Worm (Caenorhabditis elegans) whole organism, L1 larva: ENCODE results near the gene sgk-1.
A peak's percentile ranks its signal among the peaks of the same experiment; 100 is the strongest.

Experiments used
- C16A3.4 ChIP-seq: fragments of 150-350 bp; optimal IDR thresholded peaks from 2 replicates; lab custom pipeline; 2014; ENCODE audit warnings: missing biosample characterization, missing genetic modification characterization
- C34B4.2 ChIP-seq: sonication (generic microtip); optimal IDR thresholded peaks from 2 replicates; lab custom pipeline; 2017; ENCODE audit warnings: mild to moderate bottlenecking, missing genetic modification characterization, missing compliant biosample characterization
- F16B12.6 ChIP-seq: fragments of 150-350 bp; optimal IDR thresholded peaks from 2 replicates; lab custom pipeline; 2014; ENCODE audit warnings: missing biosample characterization, missing genetic modification characterization
- Y116A8C.19 ChIP-seq: sonication (generic microtip); optimal IDR thresholded peaks from 2 replicates; lab custom pipeline; 2016; ENCODE audit warnings: missing compliant biosample characterization, missing genetic modification characterization, borderline replicate concordance
- ama-1 ChIP-seq: fragments of 150-350 bp; optimal IDR thresholded peaks from 2 replicates; lab custom pipeline; 2014
- ceh-8 ChIP-seq: fragments of 200-800 bp; sonication (Bioruptor generic); optimal IDR thresholded peaks from 2 replicates; lab custom pipeline; 2018; ENCODE audit warnings: mild to moderate bottlenecking, missing genetic modification characterization, moderate library complexity, missing compliant biosample characterization
- ceh-82 ChIP-seq, 3 experiments: fragments of 150-350 bp in 1 of 3; sonication (generic microtip) in 2 of 3; optimal IDR thresholded peaks; 2 replicates each; lab custom pipeline; 2014 to 2017; ENCODE audit warnings: missing biosample characterization in 3 of 3, missing genetic modification characterization in 3 of 3
- ceh-88 ChIP-seq: fragments of 200-800 bp; sonication (Bioruptor generic); IDR thresholded peaks from 2 replicates; pipeline ENCODE4 v1.3.6; 2022; ENCODE audit warnings: missing genetic modification characterization, missing compliant biosample characterization
- ces-1 ChIP-seq: fragments of 150-350 bp; optimal IDR thresholded peaks from 2 replicates; lab custom pipeline; 2014; ENCODE audit warnings: missing biosample characterization, missing genetic modification reagents, missing genetic modification characterization
- dpl-1 ChIP-seq, 3 experiments: fragments of 150-350 bp in 2 of 3; sonication (generic microtip) in 1 of 3; optimal IDR thresholded peaks; 2 replicates each; lab custom pipeline; 2014 to 2017; ENCODE audit warnings: missing biosample characterization in 3 of 3, missing genetic modification characterization in 3 of 3, missing genetic modification reagents in 3 of 3
- dsc-1 ChIP-seq: sonication (generic microtip); optimal IDR thresholded peaks from 2 replicates; lab custom pipeline; 2016; ENCODE audit warnings: mild to moderate bottlenecking, missing genetic modification characterization, missing compliant biosample characterization
- efl-3 ChIP-seq: fragments of 200-800 bp; sonication (Bioruptor generic); optimal IDR thresholded peaks from 2 replicates; lab custom pipeline; 2018; ENCODE audit warnings: mild to moderate bottlenecking, missing genetic modification characterization, missing compliant biosample characterization
- elt-2 ChIP-seq: sonication (generic microtip); optimal IDR thresholded peaks from 2 replicates; lab custom pipeline; 2016; ENCODE audit warnings: missing genetic modification characterization, mild to moderate bottlenecking, inconsistent platforms, missing compliant biosample characterization, missing genetic modification reagents
- fkh-10 ChIP-seq: sonication (generic microtip); optimal IDR thresholded peaks from 2 replicates; lab custom pipeline; 2017; ENCODE audit warnings: missing biosample characterization, missing genetic modification reagents, missing genetic modification characterization
- hlh-17 ChIP-seq: fragments of 200-800 bp; sonication (Bioruptor generic); optimal IDR thresholded peaks from 2 replicates; lab custom pipeline; 2018; ENCODE audit warnings: missing genetic modification characterization, mild to moderate bottlenecking, missing compliant biosample characterization, moderate library complexity, borderline replicate concordance
- hlh-4 ChIP-seq: sonication (generic microtip); optimal IDR thresholded peaks from 2 replicates; lab custom pipeline; 2016; ENCODE audit warnings: mild to moderate bottlenecking, missing genetic modification characterization, missing compliant biosample characterization
- isw-1 ChIP-seq: fragments of 200-800 bp; sonication (Bioruptor generic); IDR thresholded peaks from 2 replicates; pipeline ENCODE4 v1.3.6; 2022; ENCODE audit warnings: missing genetic modification characterization, missing compliant biosample characterization
- jun-1 ChIP-seq: fragments of 150-350 bp; optimal IDR thresholded peaks from 2 replicates; lab custom pipeline; 2014; ENCODE audit warnings: missing biosample characterization, missing genetic modification reagents, missing genetic modification characterization
- lin-13 ChIP-seq: fragments of 150-350 bp; optimal IDR thresholded peaks from 2 replicates; lab custom pipeline; 2014; ENCODE audit warnings: missing biosample characterization, missing genetic modification reagents, missing genetic modification characterization
- lin-35 ChIP-seq, 2 experiments: fragments of 150-350 bp; optimal IDR thresholded peaks; 2 replicates each; lab custom pipeline; 2014; ENCODE audit warnings: missing biosample characterization in 2 of 2, missing genetic modification characterization in 2 of 2, missing genetic modification reagents in 2 of 2
- lir-3 ChIP-seq: sonication (generic microtip); optimal IDR thresholded peaks from 2 replicates; lab custom pipeline; 2016; ENCODE audit warnings: mild to moderate bottlenecking, missing genetic modification characterization, moderate library complexity, missing compliant biosample characterization; ENCODE audit not compliant: poor library complexity
- mab-9 ChIP-seq: fragments of 200-800 bp; sonication (Bioruptor generic); IDR thresholded peaks from 2 replicates; pipeline ENCODE4 v1.3.6; 2022; ENCODE audit warnings: missing genetic modification reagents, missing genetic modification characterization, missing compliant biosample characterization
- mep-1 ChIP-seq: fragments of 150-350 bp; optimal IDR thresholded peaks from 2 replicates; lab custom pipeline; 2014; ENCODE audit warnings: missing biosample characterization, missing genetic modification characterization
- nhr-11 ChIP-seq: fragments of 150-350 bp; optimal IDR thresholded peaks from 2 replicates; lab custom pipeline; 2014; ENCODE audit warnings: missing biosample characterization, missing genetic modification characterization
- nhr-237 ChIP-seq: fragments of 150-350 bp; optimal IDR thresholded peaks from 2 replicates; lab custom pipeline; 2014; ENCODE audit warnings: missing biosample characterization, missing genetic modification characterization
- nhr-47 ChIP-seq: sonication (generic microtip); optimal IDR thresholded peaks from 2 replicates; lab custom pipeline; 2016; ENCODE audit warnings: mild to moderate bottlenecking, missing genetic modification characterization, moderate library complexity, missing compliant biosample characterization
- nhr-90 ChIP-seq: sonication (generic microtip); optimal IDR thresholded peaks from 2 replicates; lab custom pipeline; 2016; ENCODE audit warnings: mild to moderate bottlenecking, missing genetic modification characterization, missing compliant biosample characterization; ENCODE audit not compliant: poor library complexity
- pax-3 ChIP-seq: fragments of 200-800 bp; sonication (Bioruptor generic); optimal IDR thresholded peaks from 2 replicates; lab custom pipeline; 2018; ENCODE audit warnings: mild to moderate bottlenecking, missing genetic modification characterization, moderate library complexity, missing compliant biosample characterization
- pqm-1 ChIP-seq: sonication (generic microtip); optimal IDR thresholded peaks from 3 replicates; lab custom pipeline; 2017; ENCODE audit warnings: missing biosample characterization, missing genetic modification characterization
- rnt-1 ChIP-seq: sonication (generic microtip); optimal IDR thresholded peaks from 2 replicates; lab custom pipeline; 2016; ENCODE audit warnings: mild to moderate bottlenecking, missing genetic modification characterization, moderate library complexity, missing compliant biosample characterization
- snpc-4 ChIP-seq: fragments of 150-350 bp; optimal IDR thresholded peaks from 2 replicates; lab custom pipeline; 2014; ENCODE audit warnings: missing biosample characterization, missing genetic modification characterization
- unc-62 ChIP-seq: fragments of 150-350 bp; optimal IDR thresholded peaks from 2 replicates; lab custom pipeline; 2014; ENCODE audit warnings: missing biosample characterization, missing genetic modification reagents, missing genetic modification characterization
- unc-98 ChIP-seq: fragments of 200-800 bp; sonication (Bioruptor generic); IDR thresholded peaks from 2 replicates; pipeline ENCODE4 v1.3.6; 2022; ENCODE audit warnings: missing genetic modification characterization, missing compliant biosample characterization
- xbp-1 ChIP-seq: sonication (generic microtip); optimal IDR thresholded peaks from 2 replicates; lab custom pipeline; 2016; ENCODE audit warnings: missing genetic modification characterization, missing compliant biosample characterization
- zag-1 ChIP-seq: fragments of 150-350 bp; optimal IDR thresholded peaks from 2 replicates; lab custom pipeline; 2014; ENCODE audit warnings: missing biosample characterization, missing genetic modification characterization
- zip-4 ChIP-seq: fragments of 200-800 bp; sonication (Bioruptor generic); optimal IDR thresholded peaks from 2 replicates; lab custom pipeline; 2018; ENCODE audit warnings: mild to moderate bottlenecking, missing genetic modification characterization, moderate library complexity, missing compliant biosample characterization
- ztf-11 ChIP-seq, 2 experiments: sonication (generic microtip); optimal IDR thresholded peaks; 2 replicates each; lab custom pipeline; 2016 to 2017; ENCODE audit warnings: missing genetic modification characterization in 2 of 2, missing biosample characterization in 1 of 2, missing compliant biosample characterization in 1 of 2

Gene sgk-1

DNA sequence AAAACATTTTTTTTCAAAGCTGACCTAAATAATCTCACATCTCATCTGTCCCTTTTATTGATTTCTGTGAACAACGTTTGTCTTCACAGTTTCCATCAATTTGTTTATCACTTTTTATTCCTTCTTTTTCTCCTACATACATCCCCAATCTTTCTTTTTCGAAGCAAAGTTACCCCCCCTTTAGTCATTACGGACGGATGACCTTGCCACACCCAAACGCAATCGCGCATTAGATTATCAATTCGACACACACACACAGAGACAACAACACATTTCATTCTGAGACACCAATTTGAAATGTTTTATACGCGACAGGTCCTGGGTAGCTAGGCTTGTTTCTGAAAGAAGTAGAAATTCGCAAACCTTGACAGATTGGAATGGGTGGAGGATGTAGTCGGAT, 1.4 kb upstream of the sgk-1 start (continued):
- TF ChIP-seq efl-3 (GFP tag; lab: Kevin White, UChicago), result no peak
- no peak for TF ChIP-seq zip-4 (GFP tag; lab: Kevin White, UChicago)
- TF ChIP-seq fkh-10 (GFP tag; lab: Kevin White, UChicago), result no peak
- TF ChIP-seq C34B4.2 (tag; lab: Kevin White, UChicago), result no peak
- TF ChIP-seq lir-3 (tag; lab: Kevin White, UChicago), result no peak
- TF ChIP-seq ztf-11 (tag; optimal IDR thresholded peaks at IDR 0.05; lab: Kevin White, UChicago), result no peak
- TF ChIP-seq nhr-11, result no peak
- no peak for TF ChIP-seq ceh-82 (tag; optimal IDR thresholded peaks at IDR 0.05; lab: Kevin White, UChicago)
- no peak for TF ChIP-seq ceh-88
- TF ChIP-seq ceh-8, result no peak
- TF ChIP-seq F16B12.6 (tag; lab: Kevin White, UChicago), result no peak
- TF ChIP-seq snpc-4, result no peak
- TF ChIP-seq mab-9 (GFP tag; lab: Robert Waterston, UW), result no peak
- TF ChIP-seq nhr-47, result no peak
- TF ChIP-seq C16A3.4 (tag; lab: Kevin White, UChicago), result no peak
- no peak for TF ChIP-seq ama-1
- TF ChIP-seq unc-62 (GFP tag; lab: Kevin White, UChicago), result no peak
- TF ChIP-seq rnt-1 (tag; lab: Kevin White, UChicago), result no peak
- no peak for TF ChIP-seq pqm-1 (tag; lab: Kevin White, UChicago)
- no peak for TF ChIP-seq dsc-1 (tag; lab: Kevin White, UChicago)
- TF ChIP-seq nhr-90 (tag; lab: Kevin White, UChicago), result peak; percentile 53
- TF ChIP-seq xbp-1 (tag; lab: Kevin White, UChicago), result no peak
- TF ChIP-seq pax-3, result no peak
- no peak for TF ChIP-seq unc-98 (GFP tag; lab: Robert Waterston, UW)
- peak; percentile 61 for TF ChIP-seq mep-1 (tag; lab: Kevin White, UChicago)
- TF ChIP-seq lin-13 (GFP tag; lab: Kevin White, UChicago), result no peak
- TF ChIP-seq nhr-237 (tag; lab: Kevin White, UChicago), result no peak
- TF ChIP-seq hlh-17 (GFP tag; lab: Kevin White, UChicago), result no peak
- TF ChIP-seq hlh-4, result no peak
- no peak for TF ChIP-seq dpl-1 (GFP tag; optimal IDR thresholded peaks at IDR 0.05; lab: Kevin White, UChicago)

DNA sequence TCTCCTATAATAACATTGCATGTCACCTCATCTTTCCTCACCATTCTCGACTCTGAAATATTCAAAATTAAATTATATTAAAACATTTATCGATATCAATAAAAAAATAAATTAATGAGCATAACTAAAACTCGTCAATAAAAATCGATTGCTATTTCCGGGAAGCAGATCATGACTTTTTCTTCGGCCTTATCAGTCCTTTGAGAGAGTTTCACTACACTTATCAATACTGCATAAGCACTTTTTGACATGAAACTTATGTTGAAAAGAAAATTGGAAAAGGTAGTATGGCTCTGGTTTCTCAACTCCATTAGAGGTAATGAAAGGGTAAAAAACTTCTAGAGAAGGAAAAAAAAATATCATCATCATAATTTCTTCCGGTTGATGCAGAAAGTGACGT, 1.8 kb downstream of the sgk-1 start:
- TF ChIP-seq elt-2 (tag; lab: Kevin White, UChicago) (peak; percentile 43), ceh-82 (tag; optimal IDR thresholded peaks at IDR 0.05; lab: Kevin White, UChicago) (no peak)

DNA sequence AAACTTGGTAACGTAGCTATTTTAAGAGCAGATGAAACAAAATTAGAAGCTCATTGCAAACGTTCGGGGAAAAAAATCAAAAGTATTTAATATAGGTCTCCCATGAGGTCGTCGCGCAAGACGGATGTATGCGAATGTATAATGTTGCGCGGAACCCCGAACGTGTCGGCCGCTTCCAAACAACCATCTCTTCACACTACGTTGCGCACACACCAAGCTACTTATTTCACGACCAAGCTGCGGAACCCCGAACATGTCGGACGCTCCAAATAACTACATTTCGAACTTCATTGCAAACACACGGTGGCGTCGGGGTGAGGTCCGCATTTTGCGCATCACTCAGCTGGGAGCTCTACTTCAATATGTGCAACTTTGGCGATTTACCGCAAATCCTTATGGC, 3.4 kb downstream of the sgk-1 start:
- TF ChIP-seq nhr-47 (no peak), zag-1 (tag; lab: Kevin White, UChicago) (no peak), Y116A8C.19 (tag; lab: Kevin White, UChicago) (no peak), lir-3 (tag; lab: Kevin White, UChicago) (no peak), nhr-11 (no peak), jun-1 (tag; lab: Kevin White, UChicago) (no peak), elt-2 (tag; lab: Kevin White, UChicago) (no peak), hlh-17 (GFP tag; lab: Kevin White, UChicago) (no peak), ces-1 (GFP tag; lab: Kevin White, UChicago) (no peak), lin-35 (GFP tag; optimal IDR thresholded peaks at IDR 0.05; lab: Kevin White, UChicago) (no peak), efl-3 (GFP tag; lab: Kevin White, UChicago) (no peak), isw-1 (GFP tag; lab: Robert Waterston, UW) (no peak)
